Worm (Caenorhabditis elegans): Measurements from ENCODE around the gene eyg-1.

- no peak for TF ChIP-seq tbx-2 (tag; optimal IDR thresholded peaks at IDR 0.05)
- no peak for TF ChIP-seq Y22D7AL.16 (tag; optimal IDR thresholded peaks at IDR 0.05)
- TF ChIP-seq elt-2 (tag; optimal IDR thresholded peaks at IDR 0.05) = no peak
- no peak for TF ChIP-seq nhr-232 (tag; optimal IDR thresholded peaks at IDR 0.05)
Measured at ce11 chrII:9828502-9828901, 750 bp upstream of the eyg-1 start.
